Worm (Caenorhabditis elegans) whole organism, late embryonic: ENCODE results near the gene rpn-6.1.
"Not testable (repeated sequence)": the region's sequence is repeated elsewhere in the genome, so short reads cannot be mapped to it uniquely, and the experiment has no call there.

Source experiments
- K09A11.1 ChIP-seq: sonication (generic microtip); optimal IDR thresholded peaks from 2 replicates; lab custom pipeline; 2017; ENCODE audit warnings: antibody characterized with exemption, mild to moderate bottlenecking, missing genetic modification characterization, missing compliant biosample characterization; ENCODE audit not compliant: insufficient read depth
- ceh-14 ChIP-seq: sonication (generic microtip); optimal IDR thresholded peaks from 2 replicates; lab custom pipeline; 2016; ENCODE audit warnings: missing genotype, missing genetic modification characterization, missing compliant biosample characterization
- ceh-18 ChIP-seq: sonication (generic microtip); optimal IDR thresholded peaks from 2 replicates; lab custom pipeline; 2016; ENCODE audit warnings: missing genetic modification characterization, missing compliant biosample characterization
- ceh-24 ChIP-seq: sonication (generic microtip); optimal IDR thresholded peaks from 2 replicates; lab custom pipeline; 2016; ENCODE audit warnings: mild to moderate bottlenecking, missing genetic modification characterization, missing compliant biosample characterization
- ceh-30 ChIP-seq: fragments of 150-350 bp; optimal IDR thresholded peaks from 2 replicates; lab custom pipeline; 2014; ENCODE audit warnings: missing biosample characterization, missing genetic modification characterization
- ceh-31 ChIP-seq: sonication (generic microtip); optimal IDR thresholded peaks from 2 replicates; lab custom pipeline; 2016; ENCODE audit warnings: missing genetic modification characterization, missing compliant biosample characterization
- ceh-34 ChIP-seq: sonication (generic microtip); optimal IDR thresholded peaks from 2 replicates; lab custom pipeline; 2016; ENCODE audit warnings: mild to moderate bottlenecking, missing genetic modification characterization, missing compliant biosample characterization
- ceh-48 ChIP-seq: sonication (generic microtip); optimal IDR thresholded peaks from 2 replicates; lab custom pipeline; 2016; ENCODE audit warnings: missing genetic modification characterization, inconsistent platforms, missing compliant biosample characterization
- dmd-4 ChIP-seq: sonication (generic microtip); optimal IDR thresholded peaks from 2 replicates; lab custom pipeline; 2016; ENCODE audit warnings: borderline replicate concordance, missing genetic modification characterization, missing compliant biosample characterization
- elt-2 ChIP-seq: sonication (generic microtip); optimal IDR thresholded peaks from 2 replicates; lab custom pipeline; 2016; ENCODE audit warnings: missing genetic modification reagents, missing genetic modification characterization, missing compliant biosample characterization
- elt-4 ChIP-seq: sonication (generic microtip); optimal IDR thresholded peaks from 2 replicates; lab custom pipeline; 2016; ENCODE audit warnings: missing genetic modification characterization, missing compliant biosample characterization
- fkh-6 ChIP-seq: sonication (generic microtip); optimal IDR thresholded peaks from 2 replicates; lab custom pipeline; 2016; ENCODE audit warnings: missing genetic modification characterization, missing compliant biosample characterization
- hlh-13 ChIP-seq: fragments of 200-800 bp; sonication (Bioruptor generic); optimal IDR thresholded peaks from 2 replicates; lab custom pipeline; 2018; ENCODE audit warnings: mild to moderate bottlenecking, missing genetic modification characterization, missing compliant biosample characterization
- hlh-15 ChIP-seq: sonication (generic microtip); optimal IDR thresholded peaks from 2 replicates; lab custom pipeline; 2016; ENCODE audit warnings: missing genetic modification characterization, missing compliant biosample characterization
- hlh-30 ChIP-seq: sonication (generic microtip); optimal IDR thresholded peaks from 2 replicates; lab custom pipeline; 2017; ENCODE audit warnings: antibody characterized with exemption, missing genetic modification characterization, missing compliant biosample characterization; ENCODE audit not compliant: insufficient read depth
- hlh-8 ChIP-seq: sonication (generic microtip); optimal IDR thresholded peaks from 2 replicates; lab custom pipeline; 2016; ENCODE audit warnings: missing genotype, missing genetic modification characterization, missing compliant biosample characterization
- lim-6 ChIP-seq: sonication (generic microtip); optimal IDR thresholded peaks from 2 replicates; lab custom pipeline; 2016; ENCODE audit warnings: missing genetic modification characterization, missing compliant biosample characterization
- mec-3 ChIP-seq: sonication (generic microtip); optimal IDR thresholded peaks from 2 replicates; lab custom pipeline; 2016; ENCODE audit warnings: borderline replicate concordance, missing genetic modification characterization, missing compliant biosample characterization
- nfya-1 ChIP-seq: sonication (generic microtip); optimal IDR thresholded peaks from 2 replicates; lab custom pipeline; 2017; ENCODE audit warnings: missing genetic modification characterization, mild to moderate bottlenecking, missing compliant biosample characterization, antibody characterized with exemption, moderate library complexity
- nhr-232 ChIP-seq: sonication (generic microtip); optimal IDR thresholded peaks from 2 replicates; lab custom pipeline; 2016; ENCODE audit warnings: missing genetic modification characterization, missing compliant biosample characterization
- npax-4 ChIP-seq: sonication (generic microtip); optimal IDR thresholded peaks from 2 replicates; lab custom pipeline; 2016; ENCODE audit warnings: missing genetic modification characterization, missing compliant biosample characterization
- odd-2 ChIP-seq: sonication (generic microtip); optimal IDR thresholded peaks from 2 replicates; lab custom pipeline; 2017; ENCODE audit warnings: antibody characterized with exemption, mild to moderate bottlenecking, missing genetic modification characterization, missing compliant biosample characterization
- pag-3 ChIP-seq: sonication (generic microtip); optimal IDR thresholded peaks from 2 replicates; lab custom pipeline; 2016; ENCODE audit warnings: missing compliant biosample characterization, missing genetic modification characterization, borderline replicate concordance
- pat-9 ChIP-seq: fragments of 200-800 bp; sonication (Bioruptor generic); optimal IDR thresholded peaks from 2 replicates; lab custom pipeline; 2018; ENCODE audit warnings: mild to moderate bottlenecking, missing genetic modification characterization, moderate library complexity, missing compliant biosample characterization
- ref-2 ChIP-seq: sonication (generic microtip); optimal IDR thresholded peaks from 2 replicates; lab custom pipeline; 2016; ENCODE audit warnings: missing genetic modification characterization, missing compliant biosample characterization
- rnt-1 ChIP-seq: sonication (generic microtip); optimal IDR thresholded peaks from 2 replicates; lab custom pipeline; 2016; ENCODE audit warnings: missing genetic modification characterization, missing compliant biosample characterization
- sox-2 ChIP-seq: fragments of 200-800 bp; sonication (Bioruptor generic); IDR thresholded peaks from 2 replicates; pipeline ENCODE4 v1.3.6; 2022; ENCODE audit warnings: missing genetic modification reagents, missing genetic modification characterization, missing compliant biosample characterization
- sox-4 ChIP-seq: sonication (generic microtip); optimal IDR thresholded peaks from 2 replicates; lab custom pipeline; 2017; ENCODE audit warnings: mild to moderate bottlenecking, missing genetic modification characterization, inconsistent platforms, missing compliant biosample characterization
- syd-9 ChIP-seq: sonication (generic microtip); optimal IDR thresholded peaks from 2 replicates; lab custom pipeline; 2016; ENCODE audit warnings: mild to moderate bottlenecking, missing genetic modification characterization, moderate library complexity, missing compliant biosample characterization
- tbx-2 ChIP-seq: sonication (generic microtip); optimal IDR thresholded peaks from 2 replicates; lab custom pipeline; 2016; ENCODE audit warnings: missing genetic modification characterization, missing compliant biosample characterization
- tbx-7 ChIP-seq: sonication (generic microtip); optimal IDR thresholded peaks from 2 replicates; lab custom pipeline; 2016; ENCODE audit warnings: missing genotype, missing genetic modification characterization, missing compliant biosample characterization
- unc-42 ChIP-seq: sonication (generic microtip); optimal IDR thresholded peaks from 2 replicates; lab custom pipeline; 2016; ENCODE audit warnings: missing genotype, missing genetic modification characterization, missing compliant biosample characterization
- unc-55 ChIP-seq: sonication (generic microtip); optimal IDR thresholded peaks from 2 replicates; lab custom pipeline; 2017; ENCODE audit warnings: missing biosample characterization, missing genetic modification reagents, missing genetic modification characterization
- ztf-16 ChIP-seq: sonication (generic microtip); optimal IDR thresholded peaks from 2 replicates; lab custom pipeline; 2017; ENCODE audit warnings: missing genetic modification characterization, missing compliant biosample characterization

The rpn-6.1 gene

ce11 chrIII:6981989-6982553 lies 20.3 kb upstream of the rpn-6.1 start, which contains the start of gene F31E3.6:
Gene F31E3.6, plus strand, starts transcription at chrIII:6982081.
- not testable (repeated sequence) for TF ChIP-seq mec-3 (tag; lab: Kevin White, UChicago); hlh-13 (GFP tag; lab: Kevin White, UChicago); pag-3 (tag; lab: Kevin White, UChicago)
- TF ChIP-seq, all 69 proteins: peak for 0; not testable (repeated sequence) for 69

ce11 chrIII:6979584-6979983 lies 17.8 kb upstream of the rpn-6.1 start, which contains the start of gene ceh-20:
Gene ceh-20, plus strand, starts transcription at chrIII:6979884.
- TF ChIP-seq sox-4 (tag; lab: Kevin White, UChicago) (no peak), sox-2 (GFP tag; lab: Robert Waterston, UW) (no peak), unc-42 (no peak), npax-4 (no peak), ztf-16 (tag; lab: Kevin White, UChicago) (no peak), ref-2 (tag; lab: Kevin White, UChicago) (no peak), nhr-232 (tag; lab: Kevin White, UChicago) (no peak), hlh-15 (tag; lab: Kevin White, UChicago) (no peak), elt-2 (tag; lab: Kevin White, UChicago) (no peak), dmd-4 (tag; lab: Kevin White, UChicago) (no peak), nfya-1 (no peak), fkh-6 (tag; lab: Kevin White, UChicago) (no peak)
- TF ChIP-seq, all 69 proteins: peak for 0

DNA sequence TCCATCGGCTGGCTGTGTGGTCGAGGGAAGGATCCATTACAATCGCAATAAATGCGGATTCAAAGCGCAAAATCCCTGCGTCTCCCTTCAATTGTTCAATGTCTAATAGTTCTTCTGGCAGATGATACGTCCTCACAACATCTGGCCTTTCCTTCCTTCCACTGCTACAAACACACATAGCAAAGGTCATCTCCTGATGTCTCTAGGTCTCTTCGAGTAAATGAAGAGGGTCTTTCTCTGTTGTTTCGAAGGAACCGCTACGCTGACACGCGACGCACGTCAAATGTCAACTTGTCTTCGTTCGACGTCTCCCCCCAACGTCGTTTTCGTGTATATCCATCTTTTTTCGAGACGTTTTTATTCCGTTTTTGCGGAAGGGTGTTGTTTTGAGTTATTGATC lies 17.1 kb upstream of the rpn-6.1 start:
- TF ChIP-seq hlh-8 (tag; lab: Kevin White, UChicago) (peak; percentile 94), K09A11.1 (tag; lab: Kevin White, UChicago) (no peak), lim-6 (no peak), ceh-30 (tag; lab: Kevin White, UChicago) (no peak), ref-2 (tag; lab: Kevin White, UChicago) (peak; percentile 62), ceh-34 (tag; lab: Kevin White, UChicago) (peak; percentile 37), hlh-30 (tag; lab: Kevin White, UChicago) (peak; percentile 56), ztf-16 (tag; lab: Kevin White, UChicago) (no peak), ceh-18 (tag; lab: Kevin White, UChicago) (peak; percentile 18), tbx-2 (tag; lab: Kevin White, UChicago) (peak; percentile 60), pat-9 (tag; lab: Kevin White, UChicago) (peak; percentile 10), unc-55 (peak; percentile 100), rnt-1 (tag; lab: Kevin White, UChicago) (peak; percentile 39), nfya-1 (peak; percentile 60), ceh-31 (tag; lab: Kevin White, UChicago) (peak; percentile 65), syd-9 (tag; lab: Kevin White, UChicago) (no peak)
- TF ChIP-seq, all 69 proteins: peak for 11

ce11 chrIII:6974952-6975351 lies 13.2 kb upstream of the rpn-6.1 start:
- TF ChIP-seq pag-3 (tag; lab: Kevin White, UChicago) (no peak), elt-4 (tag; lab: Kevin White, UChicago) (no peak), ceh-24 (tag; lab: Kevin White, UChicago) (no peak), tbx-7 (tag; lab: Kevin White, UChicago) (no peak)
- TF ChIP-seq, all 69 proteins: peak for 0

DNA sequence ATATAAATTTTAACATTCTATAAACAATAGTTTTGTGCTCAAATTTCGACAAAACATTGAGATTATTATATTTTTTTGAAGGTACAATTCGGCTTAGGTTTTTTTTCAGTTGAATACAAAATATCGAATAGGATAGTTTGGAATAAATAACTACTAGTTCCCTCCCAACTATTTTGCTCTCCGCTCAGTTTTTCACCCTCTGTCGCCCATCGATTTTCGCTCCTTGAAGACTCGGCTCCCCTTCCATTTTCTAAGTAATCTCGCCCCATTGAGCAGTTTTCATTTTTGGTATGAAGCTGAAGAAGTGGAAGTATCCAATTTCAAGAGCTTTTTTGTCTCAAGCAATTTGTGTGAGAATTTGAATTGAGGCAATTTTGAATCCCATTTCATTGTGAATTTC lies 11.9 kb upstream of the rpn-6.1 start, which contains the start of gene F31E3.2:
Gene F31E3.2, plus strand, starts transcription at position 301 of the 400 bp plus-strand sequence.
- TF ChIP-seq nhr-232 (tag; lab: Kevin White, UChicago) (no peak), odd-2 (tag; lab: Kevin White, UChicago) (no peak), unc-55 (no peak), ceh-14 (tag; lab: Kevin White, UChicago) (no peak), ceh-48 (tag; lab: Kevin White, UChicago) (peak; percentile 22)
